Worm (Caenorhabditis elegans): ENCODE data around the gene M163.10.

The M163.10 gene

DNA sequence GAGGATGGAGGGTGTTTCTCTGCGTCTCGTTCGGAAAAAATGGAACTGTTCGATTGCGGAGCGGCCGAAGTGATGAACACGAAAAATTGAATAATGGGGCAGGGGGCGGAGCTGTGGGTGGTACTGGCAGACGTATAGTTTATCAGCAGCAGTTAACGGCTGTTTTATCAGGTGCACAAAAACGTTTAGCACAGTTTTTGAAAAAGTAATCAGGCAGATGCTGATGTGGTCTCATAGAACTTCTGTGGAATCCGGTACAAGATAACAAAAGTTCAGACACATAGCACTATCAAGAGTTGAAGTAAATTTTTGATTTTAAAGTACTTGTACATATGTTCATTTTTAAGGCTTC lies 33.7 kb downstream of the M163.10 start:
- TF ChIP-seq him-1 (tag; optimal IDR thresholded peaks at IDR 0.05) (no peak), W03F9.2 (tag; optimal IDR thresholded peaks at IDR 0.05) (no peak), dao-5 (tag; optimal IDR thresholded peaks at IDR 0.05) (no peak)

DNA sequence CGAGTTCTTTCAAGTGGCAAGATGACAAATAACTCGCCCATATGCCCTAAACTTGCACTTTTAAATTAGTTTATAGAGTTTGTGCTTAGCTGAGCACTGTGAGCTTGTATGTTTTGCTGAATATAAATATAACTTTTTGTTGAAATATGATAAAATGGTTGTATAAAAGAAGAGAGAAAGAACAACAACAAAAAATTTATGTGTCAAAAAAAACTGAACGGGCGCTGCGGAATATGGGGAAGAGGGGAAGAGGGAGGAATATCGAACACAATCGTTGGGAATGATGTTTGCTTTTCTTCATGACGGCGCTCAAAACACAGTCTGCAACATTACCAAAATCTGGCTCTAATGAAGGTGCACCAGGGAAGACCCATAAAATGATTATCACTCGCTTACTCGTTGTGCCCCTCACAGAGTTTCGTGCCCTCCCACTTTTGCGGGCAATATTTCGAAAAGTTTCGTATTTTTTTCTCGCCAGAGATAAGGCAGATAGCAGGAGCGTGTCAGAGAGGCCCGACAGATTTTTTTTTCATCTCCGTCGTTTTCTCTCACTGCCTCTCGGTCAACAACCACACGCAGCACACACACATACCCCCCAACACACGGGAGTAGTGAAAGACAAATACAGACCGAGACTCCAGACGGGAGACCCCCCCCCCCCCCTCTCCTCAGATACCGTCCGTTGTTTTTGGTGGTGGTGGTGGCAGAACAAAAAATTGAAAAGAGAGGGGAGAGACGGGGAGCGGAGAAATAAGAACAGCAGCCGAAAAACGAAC lies 35.0 kb downstream of the M163.10 start:
- no peak for TF ChIP-seq dao-5 (tag; optimal IDR thresholded peaks at IDR 0.05)
- no peak for TF ChIP-seq him-1 (tag; optimal IDR thresholded peaks at IDR 0.05)
- no peak for TF ChIP-seq W03F9.2 (tag; optimal IDR thresholded peaks at IDR 0.05)

DNA sequence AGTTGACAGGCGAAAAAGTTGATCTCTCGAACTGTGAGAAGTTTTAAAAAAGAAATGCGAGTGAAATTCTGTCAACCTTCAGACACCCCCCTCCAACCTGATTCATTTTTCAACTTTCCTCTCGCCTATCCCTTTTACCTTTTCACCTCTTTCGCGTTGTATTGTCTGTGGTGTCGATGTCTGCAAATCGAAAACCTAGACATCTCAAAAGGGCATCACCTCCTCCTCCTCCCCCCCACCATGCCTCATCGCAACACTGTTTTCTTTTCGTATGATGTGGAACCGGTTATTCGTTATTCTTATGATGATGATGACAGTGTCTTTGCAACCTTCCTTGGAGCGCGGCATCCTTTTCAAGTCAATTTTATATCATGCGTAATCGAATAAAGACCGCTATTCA lies 37.2 kb downstream of the M163.10 start:
- TF ChIP-seq him-1 (tag; optimal IDR thresholded peaks at IDR 0.05) = no peak
- no peak for TF ChIP-seq W03F9.2 (tag; optimal IDR thresholded peaks at IDR 0.05)
- TF ChIP-seq dao-5 (tag; optimal IDR thresholded peaks at IDR 0.05) = no peak

DNA sequence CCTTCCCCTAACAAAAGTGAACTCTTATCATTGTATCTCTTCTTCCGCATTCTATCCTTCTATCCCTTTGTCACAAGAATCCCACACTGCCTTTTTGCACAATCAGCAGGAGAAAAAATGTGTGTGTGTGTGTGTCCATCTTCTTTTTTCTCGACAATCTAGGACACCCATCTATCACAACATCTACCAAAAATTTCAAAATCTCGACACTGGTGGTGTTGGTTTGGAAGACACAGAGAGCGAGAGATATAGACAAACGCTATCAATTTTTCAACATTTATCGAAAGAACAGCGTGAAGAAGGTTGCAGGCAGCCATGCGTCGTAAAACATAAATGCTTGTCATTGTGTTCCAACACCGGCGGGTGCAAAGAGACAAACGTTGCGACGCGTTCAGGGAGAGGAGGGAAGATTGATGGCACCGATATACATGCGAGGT lies 38.1 kb downstream of the M163.10 start:
- TF ChIP-seq him-1 (tag; optimal IDR thresholded peaks at IDR 0.05) (no peak), dao-5 (tag; optimal IDR thresholded peaks at IDR 0.05) (no peak), W03F9.2 (tag; optimal IDR thresholded peaks at IDR 0.05) (no peak)

DNA sequence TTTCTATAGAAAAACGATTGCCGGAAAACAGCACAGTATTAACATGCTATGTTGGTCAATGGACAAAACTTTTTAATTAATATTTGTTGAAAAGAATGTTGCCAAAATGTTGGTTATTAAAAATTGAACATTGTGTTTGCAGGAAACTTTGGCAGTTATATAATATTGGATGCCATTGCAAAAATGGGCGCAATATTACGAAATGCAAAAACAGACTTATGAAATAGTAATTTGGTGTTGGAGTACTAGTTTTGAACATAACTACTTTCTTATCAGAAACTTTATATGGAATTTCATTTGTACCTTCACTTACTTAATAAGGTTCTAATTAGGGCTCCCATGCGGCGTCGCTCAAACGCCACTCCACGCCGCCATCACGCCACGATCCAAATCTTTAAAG lies 39.6 kb downstream of the M163.10 start:
- TF ChIP-seq dao-5 (tag; optimal IDR thresholded peaks at IDR 0.05) = no peak
- TF ChIP-seq him-1 (tag; optimal IDR thresholded peaks at IDR 0.05) = no peak
- TF ChIP-seq W03F9.2 (tag; optimal IDR thresholded peaks at IDR 0.05) = no peak

DNA sequence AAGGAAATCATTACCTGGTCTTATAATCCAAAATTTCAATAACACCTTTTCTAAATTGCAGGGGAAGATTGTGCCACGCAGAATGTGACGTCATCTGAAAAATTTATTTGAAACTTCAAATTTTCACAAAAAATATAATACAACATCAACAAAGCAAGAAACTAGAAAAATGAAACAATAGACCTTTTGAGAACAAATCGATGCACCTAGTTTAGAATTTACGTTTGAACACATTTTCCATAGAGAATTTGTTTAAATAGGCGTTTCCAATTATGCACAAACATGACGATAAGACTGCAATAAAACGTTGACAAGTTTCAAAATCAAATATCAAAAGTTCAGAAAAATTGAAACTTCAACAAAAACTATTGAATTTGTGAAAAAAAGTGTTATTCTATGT lies 42.0 kb downstream of the M163.10 start, which contains the start of gene fbxa-141:
Gene fbxa-141, minus strand, starts transcription at position 101 of the 400 bp plus-strand sequence.
- TF ChIP-seq him-1 (tag; optimal IDR thresholded peaks at IDR 0.05) (no peak), W03F9.2 (tag; optimal IDR thresholded peaks at IDR 0.05) (no peak), dao-5 (tag; optimal IDR thresholded peaks at IDR 0.05) (no peak)

DNA sequence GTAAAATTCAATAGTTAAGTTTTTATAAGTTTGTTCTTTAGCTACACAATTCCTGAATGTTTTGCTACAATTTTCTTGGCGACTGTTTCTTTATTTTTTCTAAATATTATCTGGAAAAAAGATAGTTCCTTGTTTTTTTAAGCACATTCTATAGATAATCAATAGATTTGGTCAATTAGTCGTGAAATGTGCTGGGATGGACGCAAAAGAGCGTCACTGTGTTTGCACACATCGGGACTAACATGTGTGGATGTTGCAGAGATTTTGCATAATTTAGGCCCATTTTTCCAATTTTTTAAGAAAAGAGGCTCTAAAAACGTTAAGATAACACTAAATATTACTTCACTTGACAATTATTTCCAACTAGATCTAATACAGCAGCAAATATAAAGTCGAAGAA lies 42.7 kb downstream of the M163.10 start:
- TF ChIP-seq dao-5 (tag; optimal IDR thresholded peaks at IDR 0.05) = no peak
- TF ChIP-seq him-1 (tag; optimal IDR thresholded peaks at IDR 0.05) = no peak
- TF ChIP-seq W03F9.2 (tag; optimal IDR thresholded peaks at IDR 0.05) = no peak

DNA sequence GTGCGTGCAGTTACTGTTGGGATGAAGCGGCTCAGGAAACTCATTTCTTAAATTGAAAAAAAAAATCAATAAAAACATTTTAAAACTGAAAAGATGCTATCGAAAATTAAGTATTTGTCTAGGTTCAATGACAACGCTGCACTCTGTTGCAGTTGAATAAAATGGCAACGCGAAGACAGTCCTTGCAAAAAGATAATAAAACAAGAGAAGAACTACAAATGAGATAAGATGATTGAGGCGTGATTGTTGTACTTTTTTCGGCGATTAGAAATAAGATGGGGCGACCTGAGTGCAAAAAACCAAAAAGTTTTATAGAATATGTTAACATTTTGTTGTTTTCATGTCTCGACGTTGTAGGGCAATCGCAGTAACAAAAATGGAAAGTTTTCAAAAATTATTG lies 44.2 kb downstream of the M163.10 start, which contains the start of gene gcsh-1:
Gene gcsh-1, minus strand, starts transcription at position 46 of the 400 bp plus-strand sequence.
- TF ChIP-seq him-1 (tag; optimal IDR thresholded peaks at IDR 0.05) (no peak), W03F9.2 (tag; optimal IDR thresholded peaks at IDR 0.05) (no peak), dao-5 (tag; optimal IDR thresholded peaks at IDR 0.05) (no peak)

DNA sequence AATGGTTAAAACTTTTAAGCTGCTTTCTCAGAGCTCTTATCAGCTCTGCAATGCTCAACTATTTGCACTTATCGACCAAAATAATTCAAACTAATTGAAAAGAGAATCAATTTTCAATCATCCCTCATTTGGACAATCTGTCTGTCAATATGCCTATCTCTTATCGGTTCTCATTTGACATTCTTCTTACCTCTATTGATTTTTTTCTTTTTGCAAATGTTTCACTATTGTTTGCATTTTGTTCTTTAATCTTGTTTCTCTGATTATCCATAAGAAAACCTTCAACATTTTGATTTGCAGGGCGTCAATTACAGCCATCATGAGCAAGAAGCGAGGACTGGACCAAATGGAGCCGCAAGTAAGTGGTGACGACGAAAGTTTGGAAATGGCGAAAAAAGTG lies 45.8 kb downstream of the M163.10 start, which contains the start of gene D1025.10:
Gene D1025.10, plus strand, starts transcription at position 301 of the 400 bp plus-strand sequence.
- no peak for TF ChIP-seq W03F9.2 (tag; optimal IDR thresholded peaks at IDR 0.05)
- TF ChIP-seq him-1 (tag; optimal IDR thresholded peaks at IDR 0.05) = no peak
- TF ChIP-seq dao-5 (tag; optimal IDR thresholded peaks at IDR 0.05) = no peak

DNA sequence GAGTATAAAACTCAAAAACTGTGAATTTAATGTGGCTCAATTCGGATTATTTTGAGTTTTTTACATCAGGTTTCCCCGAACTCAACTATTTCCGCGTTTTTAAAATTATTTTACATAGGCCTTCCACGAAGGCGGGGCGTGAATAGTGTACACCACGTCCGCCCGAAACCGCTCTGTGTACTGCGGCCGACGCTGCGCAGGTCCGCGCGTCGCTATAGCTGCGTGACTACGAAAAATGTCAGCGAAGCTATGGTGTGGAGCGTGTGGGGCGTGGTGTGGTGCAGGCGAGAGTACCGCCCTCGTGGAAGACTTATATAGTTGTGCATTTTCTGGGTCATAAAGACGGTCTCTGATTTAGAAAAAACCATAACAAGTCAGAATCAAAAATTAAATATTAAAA lies 47.1 kb downstream of the M163.10 start:
- no peak for TF ChIP-seq him-1 (tag; optimal IDR thresholded peaks at IDR 0.05)
- TF ChIP-seq W03F9.2 (tag; optimal IDR thresholded peaks at IDR 0.05) = no peak
- no peak for TF ChIP-seq dao-5 (tag; optimal IDR thresholded peaks at IDR 0.05)

DNA sequence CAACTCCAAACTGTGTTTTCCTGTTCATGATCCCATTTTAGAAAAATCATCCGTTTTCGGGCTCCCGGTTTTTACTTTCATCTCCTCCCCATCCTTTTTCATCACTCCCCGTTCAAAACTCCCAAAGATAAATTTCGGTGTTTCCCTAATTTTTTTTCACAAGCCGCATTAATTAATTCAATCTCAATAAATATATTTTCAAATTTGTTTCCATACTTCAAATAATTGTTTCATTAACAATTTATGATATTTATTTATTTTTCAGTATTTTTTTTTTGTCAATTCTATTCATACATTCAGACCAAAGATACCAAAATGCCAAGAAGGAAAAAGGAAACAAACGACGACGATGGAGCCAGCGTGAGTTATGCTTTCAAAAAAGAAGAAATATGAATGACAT lies 49.7 kb downstream of the M163.10 start, which contains the start of gene D1025.1:
Gene D1025.1, plus strand, starts transcription at position 301 of the 400 bp plus-strand sequence.
- TF ChIP-seq W03F9.2 (tag; optimal IDR thresholded peaks at IDR 0.05) (no peak), him-1 (tag; optimal IDR thresholded peaks at IDR 0.05) (no peak), dao-5 (tag; optimal IDR thresholded peaks at IDR 0.05) (no peak)
